Worm (Caenorhabditis elegans): ENCODE results near the gene Y37E11B.5.

The Y37E11B.5 gene

DNA sequence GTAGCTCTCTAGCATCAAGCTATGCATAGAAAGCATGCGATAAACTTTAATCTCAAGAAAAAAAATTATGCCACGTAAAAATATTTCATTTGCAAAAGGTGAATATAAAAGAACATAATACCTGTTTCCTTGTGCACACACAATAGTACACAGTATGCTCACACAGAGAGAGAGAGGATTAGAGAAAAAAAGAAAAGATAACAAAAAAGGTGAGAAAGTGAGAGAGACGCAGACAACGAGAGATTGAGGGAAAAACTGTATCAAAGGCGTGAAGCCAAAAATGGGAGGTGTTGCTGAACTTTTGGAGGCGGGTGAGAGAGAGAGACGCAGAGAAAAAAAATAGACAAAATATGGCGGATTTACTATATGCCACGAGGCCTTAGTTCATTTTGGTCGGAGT is 50.0 kb downstream of the Y37E11B.5 start:
- no peak for TF ChIP-seq let-526 (GFP tag; IDR thresholded peaks at IDR 0.05)
- TF ChIP-seq mcd-1 (GFP tag; IDR thresholded peaks at IDR 0.05), result 0 out of 2 replicates have a peak, but pooled peaks have one; percentile 10
- TF ChIP-seq attf-3 (GFP tag; conservative IDR thresholded peaks at IDR 0.05), result no peak
- peak; percentile 62 for TF ChIP-seq nhr-80 (tag; optimal IDR thresholded peaks at IDR 0.05)
- TF ChIP-seq Y53F4B.3 (GFP tag; IDR thresholded peaks at IDR 0.05), result no peak
- no peak for TF ChIP-seq nfyb-1 (GFP tag; IDR thresholded peaks at IDR 0.05)
- peak; percentile 79 for TF ChIP-seq hmg-1.2 (GFP tag; IDR thresholded peaks at IDR 0.05)
- TF ChIP-seq tbx-9 (tag; optimal IDR thresholded peaks at IDR 0.05; ENCODE audit: borderline replicate concordance), result no peak
- TF ChIP-seq attf-5 (GFP tag; optimal IDR thresholded peaks at IDR 0.05), result peak; percentile 36
- TF ChIP-seq K12H6.12 (tag; optimal IDR thresholded peaks at IDR 0.05), result no peak
- TF ChIP-seq B0336.3 (GFP tag; IDR thresholded peaks at IDR 0.05), result no peak
- no peak for TF ChIP-seq lin-26 (GFP tag; IDR thresholded peaks at IDR 0.05)
- no peak for TF ChIP-seq lir-1 (GFP tag; conservative IDR thresholded peaks at IDR 0.05)
- no peak for TF ChIP-seq madf-10 (tag; optimal IDR thresholded peaks at IDR 0.05)

DNA sequence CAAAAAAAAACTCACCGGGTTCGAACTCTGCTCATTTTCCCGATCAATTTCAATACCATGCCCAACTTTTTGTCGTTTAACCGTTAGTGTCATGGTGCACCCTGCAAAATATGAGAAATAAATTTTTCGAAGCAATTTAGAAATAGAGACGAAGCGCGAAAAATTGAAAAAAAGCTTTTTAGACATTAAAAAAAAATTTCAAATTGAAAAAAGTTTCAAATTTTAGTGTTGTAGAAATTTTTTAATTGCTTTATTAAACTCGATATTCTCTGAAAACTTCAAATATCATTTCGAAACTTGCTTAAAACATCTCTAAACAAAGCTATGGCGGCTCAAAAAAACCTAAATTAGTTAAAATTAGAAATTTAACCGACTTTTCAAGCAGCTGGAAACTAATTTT is 50.9 kb downstream of the Y37E11B.5 start, which contains the start of gene nstp-6:
Gene nstp-6 (minus strand): TSS at position 101 of the 400 bp plus-strand sequence.
- TF ChIP-seq snpc-3.4 (tag; optimal IDR thresholded peaks at IDR 0.05) (no peak), T07F8.4 (tag; optimal IDR thresholded peaks at IDR 0.05) (no peak), dpl-1 (GFP tag; optimal IDR thresholded peaks at IDR 0.05) (no peak), D2030.7 (GFP tag; IDR thresholded peaks at IDR 0.05) (no peak), hlh-26 (GFP tag; conservative IDR thresholded peaks at IDR 0.05) (no peak), somi-1 (GFP tag; optimal IDR thresholded peaks at IDR 0.05) (no peak), madf-10 (tag; optimal IDR thresholded peaks at IDR 0.05) (no peak), mcd-1 (GFP tag; IDR thresholded peaks at IDR 0.05) (no peak), F37B4.10 (GFP tag; IDR thresholded peaks at IDR 0.05) (no peak), snpc-1.3 (tag; optimal IDR thresholded peaks at IDR 0.05; ENCODE audit: insufficient read depth) (no peak), hlh-12 (tag; optimal IDR thresholded peaks at IDR 0.05) (no peak), tbx-9 (tag; optimal IDR thresholded peaks at IDR 0.05; ENCODE audit: borderline replicate concordance) (no peak), hmg-1.2 (GFP tag; IDR thresholded peaks at IDR 0.05) (no peak), bed-2 (GFP tag; IDR thresholded peaks at IDR 0.05) (no peak), Y67H2A.10 (GFP tag; conservative IDR thresholded peaks at IDR 0.05) (no peak), lir-1 (GFP tag; conservative IDR thresholded peaks at IDR 0.05) (no peak), aptf-3 (GFP tag; IDR thresholded peaks at IDR 0.05) (no peak), let-526 (GFP tag; IDR thresholded peaks at IDR 0.05) (no peak), nfya-2 (GFP tag; IDR thresholded peaks at IDR 0.05) (no peak)

ce11 chrIV:3545060-3545459 is 53.3 kb downstream of the Y37E11B.5 start:
- TF ChIP-seq nfyb-1 (GFP tag; IDR thresholded peaks at IDR 0.05) (no peak), sdz-38 (tag; optimal IDR thresholded peaks at IDR 0.05) (no peak), Y95B8A.8 (GFP tag; IDR thresholded peaks at IDR 0.05) (no peak), rec-8 (tag; optimal IDR thresholded peaks at IDR 0.05) (no peak), zim-3 (tag; optimal IDR thresholded peaks at IDR 0.05) (no peak)
